Worm (Caenorhabditis elegans) whole organism, young adult: ENCODE data around the gene taf-11.3.

ENCODE experiments used
- B0035.1 ChIP-seq: sonication (generic microtip); optimal IDR thresholded peaks from 2 replicates; lab custom pipeline; 2016; ENCODE audit warnings: missing genetic modification characterization, mild to moderate bottlenecking, missing compliant biosample characterization, missing genotype, missing genetic modification reagents
- B0336.3 ChIP-seq: fragments of 200-800 bp; sonication (Bioruptor generic); IDR thresholded peaks from 2 replicates; pipeline ENCODE4 v1.3.6; 2022; ENCODE audit warnings: missing genetic modification characterization, missing compliant biosample characterization
- D2030.7 ChIP-seq: fragments of 200-800 bp; sonication (Bioruptor generic); IDR thresholded peaks from 2 replicates; pipeline ENCODE4 v1.3.6; 2022; ENCODE audit warnings: missing genetic modification reagents, missing genetic modification characterization, missing compliant biosample characterization
- F10E7.11 ChIP-seq: sonication (generic microtip); optimal IDR thresholded peaks from 2 replicates; lab custom pipeline; 2017; ENCODE audit warnings: mild to moderate bottlenecking, missing genetic modification characterization, moderate library complexity, missing compliant biosample characterization
- K11D2.4 ChIP-seq: fragments of 200-800 bp; sonication (Bioruptor generic); IDR thresholded peaks from 2 replicates; pipeline ENCODE4 v1.3.6; 2022; ENCODE audit warnings: missing genetic modification reagents, missing genetic modification characterization, missing compliant biosample characterization
- Y79H2A.3 ChIP-seq: fragments of 200-800 bp; sonication (Bioruptor generic); conservative IDR thresholded peaks from 2 replicates; pipeline ENCODE4 v1.3.6; 2022; ENCODE audit warnings: missing genetic modification reagents, missing genetic modification characterization, missing compliant biosample characterization
- attf-5 ChIP-seq: fragments of 200-800 bp; sonication (Bioruptor generic); optimal IDR thresholded peaks from 2 replicates; lab custom pipeline; 2018; ENCODE audit warnings: mild to moderate bottlenecking, missing genetic modification characterization, missing compliant biosample characterization
- bed-1 ChIP-seq: fragments of 200-800 bp; sonication (Bioruptor generic); IDR thresholded peaks from 2 replicates; pipeline ENCODE4 v1.3.6; 2022; ENCODE audit warnings: missing genetic modification reagents, missing genetic modification characterization, missing compliant biosample characterization
- ccch-3 ChIP-seq: fragments of 200-800 bp; sonication (Bioruptor generic); optimal IDR thresholded peaks from 2 replicates; lab custom pipeline; 2018; ENCODE audit warnings: mild to moderate bottlenecking, missing genetic modification characterization, missing compliant biosample characterization
- cebp-1 ChIP-seq, 2 experiments: fragments of 200-800 bp in 1 of 2; sonication (Bioruptor generic) in 1 of 2; sonication (generic microtip) in 1 of 2; IDR thresholded peaks in 1 of 2; optimal IDR thresholded peaks in 1 of 2; 2 replicates each; pipeline versions ENCODE4 v1.3.6 to Lab custom; 2017 to 2022; ENCODE audit warnings: missing compliant biosample characterization in 2 of 2, missing genetic modification characterization in 2 of 2, mild to moderate bottlenecking in 1 of 2, missing genetic modification reagents in 1 of 2, moderate library complexity in 1 of 2
- ceh-79 ChIP-seq: sonication (generic microtip); optimal IDR thresholded peaks from 2 replicates; lab custom pipeline; 2017; ENCODE audit warnings: mild to moderate bottlenecking, missing genetic modification characterization, missing compliant biosample characterization
- efl-1 ChIP-seq: fragments of 150-350 bp; optimal IDR thresholded peaks from 2 replicates; lab custom pipeline; 2014; ENCODE audit warnings: missing biosample characterization, missing genetic modification reagents, missing genetic modification characterization
- egrh-3 ChIP-seq: fragments of 200-800 bp; sonication (Bioruptor generic); IDR thresholded peaks from 2 replicates; pipeline ENCODE4 v1.3.6; 2022; ENCODE audit warnings: missing genetic modification reagents, missing genetic modification characterization, missing compliant biosample characterization
- ets-4 ChIP-seq: fragments of 200-800 bp; sonication (Bioruptor generic); optimal IDR thresholded peaks from 2 replicates; lab custom pipeline; 2018; ENCODE audit warnings: mild to moderate bottlenecking, missing genetic modification characterization, missing compliant biosample characterization
- hsf-1 ChIP-seq: fragments of 200-800 bp; sonication (Bioruptor generic); IDR thresholded peaks from 2 replicates; pipeline ENCODE4 v1.3.6; 2022; ENCODE audit warnings: missing genetic modification reagents, missing genetic modification characterization, missing compliant biosample characterization
- let-526 ChIP-seq: fragments of 200-800 bp; sonication (Bioruptor generic); IDR thresholded peaks from 2 replicates; pipeline ENCODE4 v1.3.6; 2022; ENCODE audit warnings: missing genetic modification reagents, missing genetic modification characterization, missing compliant biosample characterization
- lir-1 ChIP-seq: fragments of 200-800 bp; sonication (Bioruptor generic); conservative IDR thresholded peaks from 2 replicates; pipeline ENCODE4 v1.3.6; 2022; ENCODE audit warnings: missing genetic modification reagents, missing genetic modification characterization, missing compliant biosample characterization
- nfyb-1 ChIP-seq: fragments of 200-800 bp; sonication (Bioruptor generic); IDR thresholded peaks from 2 replicates; pipeline ENCODE4 v1.3.6; 2022; ENCODE audit warnings: missing genetic modification reagents, missing genetic modification characterization, missing compliant biosample characterization
- nhr-120 ChIP-seq: fragments of 200-800 bp; sonication (Bioruptor generic); IDR thresholded peaks from 2 replicates; pipeline ENCODE4 v1.3.6; 2022; ENCODE audit warnings: missing genetic modification characterization, missing compliant biosample characterization
- nhr-27 ChIP-seq: fragments of 200-800 bp; sonication (Bioruptor generic); optimal IDR thresholded peaks from 2 replicates; lab custom pipeline; 2018; ENCODE audit warnings: mild to moderate bottlenecking, missing genetic modification characterization, moderate library complexity, missing compliant biosample characterization
- rec-8 ChIP-seq, 2 experiments: sonication (generic microtip); optimal IDR thresholded peaks; 2 replicates each; lab custom pipeline; 2016; ENCODE audit warnings: mild to moderate bottlenecking in 2 of 2, missing genetic modification characterization in 2 of 2, missing genetic modification reagents in 2 of 2, missing genotype in 2 of 2, missing biosample characterization in 1 of 2, missing compliant biosample characterization in 1 of 2, moderate library complexity in 1 of 2
- repo-1 ChIP-seq: sonication (generic microtip); optimal IDR thresholded peaks from 2 replicates; lab custom pipeline; 2017; ENCODE audit warnings: mild to moderate bottlenecking, missing genetic modification characterization, missing compliant biosample characterization
- snpc-1.3 ChIP-seq: sonication (generic microtip); optimal IDR thresholded peaks from 2 replicates; lab custom pipeline; 2017; ENCODE audit warnings: missing genetic modification characterization, mild to moderate bottlenecking, missing compliant biosample characterization, antibody characterized with exemption, moderate library complexity, missing genotype, missing genetic modification reagents; ENCODE audit not compliant: insufficient read depth
- snpc-3.4 ChIP-seq: sonication (generic microtip); optimal IDR thresholded peaks from 2 replicates; lab custom pipeline; 2017; ENCODE audit warnings: missing genetic modification characterization, mild to moderate bottlenecking, missing compliant biosample characterization, antibody characterized with exemption, moderate library complexity, missing genotype, missing genetic modification reagents
- snpc-4 ChIP-seq, 5 experiments: fragments of 150-350 bp in 1 of 5; sonication (generic microtip) in 4 of 5; optimal IDR thresholded peaks; 2 replicates each; lab custom pipeline; 2014 to 2018; ENCODE audit warnings: missing genetic modification characterization in 5 of 5, missing biosample characterization in 3 of 5, antibody characterized with exemption in 2 of 5, mild to moderate bottlenecking in 2 of 5, missing compliant biosample characterization in 2 of 5, missing genotype in 2 of 5, moderate library complexity in 2 of 5, missing genetic modification reagents in 1 of 5
- somi-1 ChIP-seq: fragments of 200-800 bp; sonication (Bioruptor generic); optimal IDR thresholded peaks from 2 replicates; lab custom pipeline; 2018; ENCODE audit warnings: mild to moderate bottlenecking, missing genetic modification characterization, missing compliant biosample characterization
- tbp1 ChIP-seq: fragments of 200-800 bp; sonication (Bioruptor generic); optimal IDR thresholded peaks from 2 replicates; lab custom pipeline; 2018; ENCODE audit warnings: mild to moderate bottlenecking, missing genetic modification characterization, missing compliant biosample characterization
- xnd-1 ChIP-seq: sonication (generic microtip); optimal IDR thresholded peaks from 2 replicates; lab custom pipeline; 2016; ENCODE audit warnings: missing genotype, missing genetic modification reagents, missing genetic modification characterization, missing compliant biosample characterization
- ztf-25 ChIP-seq: fragments of 200-800 bp; sonication (Bioruptor generic); IDR thresholded peaks from 2 replicates; pipeline ENCODE4 v1.3.6; 2022; ENCODE audit warnings: missing genetic modification reagents, missing genetic modification characterization, missing compliant biosample characterization

Gene taf-11.3

DNA sequence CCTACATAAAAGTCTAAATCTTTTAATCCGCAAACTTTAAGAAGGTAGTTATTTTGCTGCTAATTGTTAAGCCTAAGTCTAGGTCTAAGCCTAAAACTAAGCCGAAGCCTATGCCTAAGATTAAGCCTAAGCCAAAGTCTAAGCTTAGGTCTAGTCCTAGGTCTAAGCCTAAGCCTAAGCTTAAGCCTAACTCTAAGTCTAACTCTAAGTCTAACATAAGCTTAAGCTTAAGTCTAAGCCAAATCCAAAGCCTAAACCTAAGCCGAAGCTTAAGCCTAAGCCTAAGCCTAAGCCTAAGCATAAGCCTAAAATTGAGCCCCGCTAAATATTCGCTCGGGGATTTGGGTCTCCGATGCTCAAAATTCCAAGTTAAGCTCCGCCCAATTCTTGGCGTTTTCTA, 16.2 kb upstream of the taf-11.3 start:
- TF ChIP-seq lir-1 (GFP tag; lab: Robert Waterston, UW) = no peak

DNA sequence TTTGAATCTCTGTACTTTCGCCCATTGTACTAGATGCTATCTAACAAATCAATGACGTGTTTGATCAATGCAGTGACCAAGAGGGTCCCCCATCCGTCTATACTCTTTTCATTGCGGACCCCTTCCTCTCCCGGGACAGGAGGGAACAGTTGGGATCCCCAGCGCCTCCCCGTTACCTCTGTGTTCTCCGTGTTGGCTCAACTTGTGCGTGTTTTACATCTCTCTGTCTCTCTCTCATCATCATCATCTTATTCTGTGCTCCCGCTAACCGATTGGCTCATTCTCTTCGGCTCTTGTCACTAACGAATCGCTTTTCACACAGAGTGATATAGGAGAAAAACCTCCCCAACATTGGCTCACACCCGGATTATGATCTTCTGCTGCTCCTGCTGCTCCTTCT, 15.5 kb upstream of the taf-11.3 start, which contains the start of gene unc-49:
TSS of gene unc-49 (plus strand) at position 240 of the 400 bp plus-strand sequence.
- no peak for TF ChIP-seq K11D2.4
- no peak for TF ChIP-seq ets-4 (GFP tag; lab: Kevin White, UChicago)
- 0 out of 2 replicates have a peak, but pooled peaks have one; percentile 6 for TF ChIP-seq egrh-3 (GFP tag; lab: Robert Waterston, UW)
- TF ChIP-seq ccch-3 = no peak

ce11 chrIII:10519615-10520014, 14.6 kb upstream of the taf-11.3 start:
- TF ChIP-seq repo-1 (tag; lab: Kevin White, UChicago) = no peak

- TF ChIP-seq F10E7.11 (tag; lab: Kevin White, UChicago) = no peak
- no peak for TF ChIP-seq attf-5
- TF ChIP-seq bed-1 (GFP tag; lab: Robert Waterston, UW) = no peak
- no peak for TF ChIP-seq xnd-1
- 0 out of 2 replicates have a peak, but pooled peaks have one; percentile 51 for TF ChIP-seq nfyb-1 (GFP tag; lab: Robert Waterston, UW)
- TF ChIP-seq rec-8 (tag; optimal IDR thresholded peaks at IDR 0.05; lab: Kevin White, UChicago) = no peak
These were observed 13.8 kb upstream of the taf-11.3 start for ce11 chrIII:10518884-10519283.

- TF ChIP-seq let-526 (GFP tag; lab: Robert Waterston, UW) = no peak
- no peak for TF ChIP-seq nhr-120 (GFP tag; lab: Robert Waterston, UW)
- no peak for TF ChIP-seq snpc-1.3 (tag; lab: Kevin White, UChicago)
- no peak for TF ChIP-seq nhr-27 (tag; lab: Kevin White, UChicago)
- no peak for TF ChIP-seq egrh-3 (GFP tag; lab: Robert Waterston, UW)
- TF ChIP-seq somi-1 (GFP tag; lab: Kevin White, UChicago) = no peak
- TF ChIP-seq cebp-1 (GFP tag; IDR thresholded peaks at IDR 0.05; lab: Robert Waterston, UW) = no peak
- TF ChIP-seq cebp-1 (tag; optimal IDR thresholded peaks at IDR 0.05; lab: Kevin White, UChicago) = no peak
- no peak for TF ChIP-seq snpc-4 (GFP tag; optimal IDR thresholded peaks at IDR 0.05; lab: Kevin White, UChicago)
- no peak for TF ChIP-seq snpc-4 (tag; optimal IDR thresholded peaks at IDR 0.05; lab: Kevin White, UChicago)
- no peak for TF ChIP-seq efl-1 (GFP tag; lab: Kevin White, UChicago)
- TF ChIP-seq snpc-3.4 (tag; lab: Kevin White, UChicago) = no peak
- TF ChIP-seq D2030.7 (GFP tag; lab: Robert Waterston, UW) = no peak
- TF ChIP-seq ceh-79 (tag; lab: Kevin White, UChicago) = no peak
- no peak for TF ChIP-seq Y79H2A.3 (GFP tag; lab: Robert Waterston, UW)
- no peak for TF ChIP-seq B0035.1 (tag; lab: Kevin White, UChicago)
- no peak for TF ChIP-seq tbp1 (GFP tag; lab: Kevin White, UChicago)
- TF ChIP-seq B0336.3 (GFP tag; lab: Robert Waterston, UW) = no peak
- no peak for TF ChIP-seq hsf-1
- TF ChIP-seq ztf-25 (GFP tag; lab: Robert Waterston, UW) = no peak
These were observed 10.7 kb upstream of the taf-11.3 start for ce11 chrIII:10515751-10516150.
